Fruit fly (Drosophila melanogaster) whole organism, embryonic: Measurements from ENCODE around the gene CG2865.

ENCODE experiments used
- Abd-B ChIP-seq: fragments of 200-800 bp; sonication (Bioruptor generic); optimal IDR thresholded peaks from 2 replicates; lab custom pipeline; 2018; ENCODE audit warnings: missing biosample characterization, mild to moderate bottlenecking, missing genetic modification characterization, moderate library complexity
- Ada2b ChIP-seq: fragments of 200-800 bp; sonication (Bioruptor generic); IDR thresholded peaks from 2 replicates; pipeline ENCODE4 v1.3.6; 2022; ENCODE audit warnings: missing biosample characterization, missing genetic modification characterization
- Bdp1 ChIP-seq: fragments of 200-800 bp; sonication (Bioruptor generic); optimal IDR thresholded peaks from 3 replicates; lab custom pipeline; 2016; ENCODE audit warnings: missing biosample characterization, missing genetic modification characterization
- Bgb ChIP-seq: fragments of 200-800 bp; sonication (Bioruptor generic); IDR thresholded peaks from 2 replicates; pipeline ENCODE4 v1.3.6; 2022; ENCODE audit warnings: missing biosample characterization, missing genetic modification characterization; ENCODE audit not compliant: partially characterized antibody
- CG10267 ChIP-seq: fragments of 200-800 bp; sonication (Bioruptor generic); optimal IDR thresholded peaks from 2 replicates; lab custom pipeline; 2018; ENCODE audit warnings: missing biosample characterization, mild to moderate bottlenecking, missing genetic modification characterization, moderate library complexity
- CG11093 ChIP-seq: fragments of 200-800 bp; sonication (Bioruptor generic); IDR thresholded peaks from 3 replicates; pipeline ENCODE4 v1.3.6; 2022; ENCODE audit warnings: missing biosample characterization, missing genetic modification characterization
- CG12236 ChIP-seq: fragments of 200-800 bp; sonication (Bioruptor generic); optimal IDR thresholded peaks from 2 replicates; lab custom pipeline; 2016; ENCODE audit warnings: missing biosample characterization, missing genetic modification characterization
- CG13894 ChIP-seq: fragments of 200-800 bp; sonication (Bioruptor generic); optimal IDR thresholded peaks from 3 replicates; lab custom pipeline; 2018; ENCODE audit warnings: missing biosample characterization, mild to moderate bottlenecking, missing genetic modification characterization, moderate library complexity
- CG14014 ChIP-seq: fragments of 200-800 bp; sonication (Bioruptor generic); IDR thresholded peaks from 2 replicates; pipeline ENCODE4 v1.3.6; 2022; ENCODE audit warnings: missing biosample characterization, missing genetic modification characterization
- CG1647 ChIP-seq: fragments of 200-800 bp; sonication (Bioruptor generic); optimal IDR thresholded peaks from 3 replicates; lab custom pipeline; 2016; ENCODE audit warnings: missing biosample characterization, missing genetic modification characterization
- CG17361 ChIP-seq: fragments of 200-800 bp; sonication (Bioruptor generic); IDR thresholded peaks from 3 replicates; pipeline ENCODE4 v1.3.6; 2022; ENCODE audit warnings: missing biosample characterization, missing genetic modification characterization
- CG2889 ChIP-seq: fragments of 200-800 bp; sonication (Bioruptor generic); IDR thresholded peaks from 3 replicates; pipeline ENCODE4 v1.3.6; 2022; ENCODE audit warnings: missing biosample characterization, missing genetic modification characterization
- CG31388 ChIP-seq: fragments of 200-800 bp; sonication (Bioruptor generic); optimal IDR thresholded peaks from 2 replicates; lab custom pipeline; 2016; ENCODE audit warnings: missing biosample characterization, missing genetic modification characterization
- CG42726 ChIP-seq: fragments of 200-800 bp; sonication (Bioruptor generic); IDR thresholded peaks from 2 replicates; pipeline ENCODE4 v1.3.6; 2022; ENCODE audit warnings: missing biosample characterization, missing genetic modification characterization; ENCODE audit not compliant: partially characterized antibody
- CG4617 ChIP-seq: fragments of 200-800 bp; sonication (Bioruptor generic); optimal IDR thresholded peaks from 3 replicates; lab custom pipeline; 2016; ENCODE audit warnings: missing biosample characterization, missing genetic modification characterization, borderline replicate concordance
- CG6175 ChIP-seq: fragments of 200-800 bp; sonication (Bioruptor generic); IDR thresholded peaks from 3 replicates; pipeline ENCODE4 v1.3.6; 2022; ENCODE audit warnings: missing biosample characterization, missing genetic modification characterization
- CG8290 ChIP-seq, 3 experiments: fragments of 200-800 bp; sonication (Bioruptor generic); optimal IDR thresholded peaks; 2 replicates each; lab custom pipeline; 2016 to 2019; ENCODE audit warnings: missing biosample characterization in 3 of 3, missing genetic modification characterization in 3 of 3, mild to moderate bottlenecking in 2 of 3, moderate library complexity in 1 of 3
- CG9876 ChIP-seq: fragments of 200-800 bp; sonication (Bioruptor generic); optimal IDR thresholded peaks from 2 replicates; lab custom pipeline; 2016; ENCODE audit warnings: missing biosample characterization, missing genetic modification characterization
- Dll ChIP-seq: fragments of 200-800 bp; sonication (Bioruptor generic); IDR thresholded peaks from 4 replicates; pipeline ENCODE4 v1.3.6; 2022; ENCODE audit warnings: missing biosample characterization, missing genetic modification characterization; ENCODE audit not compliant: partially characterized antibody
- Doc2 ChIP-seq: fragments of 200-800 bp; sonication (Bioruptor generic); IDR thresholded peaks from 2 replicates; pipeline ENCODE4 v1.3.6; 2022; ENCODE audit warnings: missing biosample characterization, missing genetic modification characterization
- E2f2 ChIP-seq: fragments of 200-800 bp; sonication (Bioruptor generic); IDR thresholded peaks from 2 replicates; pipeline ENCODE4 v1.3.6; 2022; ENCODE audit warnings: missing biosample characterization, missing genetic modification characterization
- Fer2 ChIP-seq: fragments of 200-800 bp; sonication (Bioruptor generic); optimal IDR thresholded peaks from 2 replicates; lab custom pipeline; 2018; ENCODE audit warnings: missing biosample characterization, mild to moderate bottlenecking, missing genetic modification characterization, moderate library complexity
- MBD-R2 ChIP-seq: fragments of 200-800 bp; sonication (Bioruptor generic); IDR thresholded peaks from 2 replicates; pipeline ENCODE4 v1.3.6; 2022; ENCODE audit warnings: missing biosample characterization, missing genetic modification characterization
- NC2α ChIP-seq: fragments of 200-800 bp; sonication (Bioruptor generic); optimal IDR thresholded peaks from 2 replicates; lab custom pipeline; 2016; ENCODE audit warnings: missing biosample characterization, missing genetic modification characterization
- Nf-YA ChIP-seq: fragments of 200-800 bp; sonication (Bioruptor generic); IDR thresholded peaks from 2 replicates; pipeline ENCODE4 v1.3.6; 2022; ENCODE audit warnings: missing biosample characterization, missing genetic modification characterization
- Oli ChIP-seq: fragments of 200-800 bp; sonication (Bioruptor generic); optimal IDR thresholded peaks from 2 replicates; lab custom pipeline; 2018; ENCODE audit warnings: missing biosample characterization, mild to moderate bottlenecking, missing genetic modification characterization, moderate library complexity
- PHDP ChIP-seq: fragments of 200-800 bp; sonication (Bioruptor generic); optimal IDR thresholded peaks from 3 replicates; lab custom pipeline; 2018; ENCODE audit warnings: missing biosample characterization, mild to moderate bottlenecking, missing genetic modification characterization, moderate library complexity
- Sry-β ChIP-seq: fragments of 200-800 bp; sonication (Bioruptor generic); optimal IDR thresholded peaks from 2 replicates; lab custom pipeline; 2018; ENCODE audit warnings: missing biosample characterization, mild to moderate bottlenecking, missing genetic modification characterization, moderate library complexity
- Sry-δ ChIP-seq: fragments of 200-800 bp; sonication (Bioruptor generic); optimal IDR thresholded peaks from 2 replicates; lab custom pipeline; 2016; ENCODE audit warnings: missing biosample characterization, missing genetic modification characterization
- Ssrp ChIP-seq: fragments of 200-800 bp; sonication (Bioruptor generic); optimal IDR thresholded peaks from 2 replicates; lab custom pipeline; 2018; ENCODE audit warnings: missing biosample characterization, mild to moderate bottlenecking, missing genetic modification characterization, moderate library complexity
- Trl ChIP-seq, 3 experiments: fragments of >200 bp in 2 of 3; fragments of 200-800 bp in 1 of 3; sonication (Bioruptor generic) in 1 of 3; optimal IDR thresholded peaks; 2 replicates in 1 of 3; 3 replicates in 2 of 3; lab custom pipeline; 2016 to 2017; ENCODE audit warnings: missing biosample characterization in 1 of 3, missing genetic modification characterization in 1 of 3
- Xbp1 ChIP-seq: fragments of 200-800 bp; sonication (Bioruptor generic); optimal IDR thresholded peaks from 3 replicates; lab custom pipeline; 2016; ENCODE audit warnings: missing biosample characterization, mild to moderate bottlenecking, missing genetic modification characterization
- amos ChIP-seq: fragments of 200-800 bp; sonication (Bioruptor generic); IDR thresholded peaks from 2 replicates; pipeline ENCODE4 v1.3.6; 2022; ENCODE audit warnings: missing biosample characterization, missing genetic modification characterization; ENCODE audit not compliant: partially characterized antibody
- az2 ChIP-seq: fragments of 200-800 bp; sonication (Bioruptor generic); optimal IDR thresholded peaks from 3 replicates; lab custom pipeline; 2016; ENCODE audit warnings: missing biosample characterization, missing genetic modification characterization
- ci ChIP-seq: fragments of 200-800 bp; sonication (Bioruptor generic); IDR thresholded peaks from 3 replicates; pipeline ENCODE4 v1.3.6; 2022; ENCODE audit warnings: missing biosample characterization, missing genetic modification characterization
- ham ChIP-seq: fragments of 200-800 bp; sonication (Bioruptor generic); IDR thresholded peaks from 2 replicates; pipeline ENCODE4 v1.3.6; 2022; ENCODE audit warnings: missing biosample characterization, missing genetic modification characterization
- onecut ChIP-seq: fragments of 200-800 bp; sonication (Bioruptor generic); IDR thresholded peaks from 2 replicates; pipeline ENCODE4 v1.3.6; 2022; ENCODE audit warnings: missing biosample characterization, missing genetic modification characterization
- sens ChIP-seq: fragments of 200-800 bp; sonication (Bioruptor generic); peaks from one replicate; lab custom pipeline; 2016; ENCODE audit warnings: missing biosample characterization, missing genetic modification characterization
- slbo ChIP-seq: fragments of 200-800 bp; sonication (Bioruptor generic); IDR thresholded peaks from 2 replicates; pipeline ENCODE4 v1.3.6; 2022; ENCODE audit warnings: missing biosample characterization, missing genetic modification characterization
- slp2 ChIP-seq: fragments of 200-800 bp; sonication (Bioruptor generic); optimal IDR thresholded peaks from 2 replicates; lab custom pipeline; 2016; ENCODE audit warnings: missing biosample characterization, missing genetic modification characterization
- sr ChIP-seq: fragments of 200-800 bp; sonication (Bioruptor generic); IDR thresholded peaks from 3 replicates; pipeline ENCODE4 v1.3.6; 2022; ENCODE audit warnings: missing biosample characterization, missing genetic modification characterization
- sug ChIP-seq: fragments of 200-800 bp; optimal IDR thresholded peaks from 2 replicates; lab custom pipeline; 2019; ENCODE audit warnings: missing biosample characterization, mild to moderate bottlenecking, missing genetic modification characterization, moderate library complexity
- tgo ChIP-seq: fragments of 200-800 bp; sonication (Bioruptor generic); IDR thresholded peaks from 3 replicates; pipeline ENCODE4 v1.3.6; 2022; ENCODE audit warnings: missing biosample characterization, missing genetic modification characterization
- tup ChIP-seq: fragments of 200-800 bp; sonication (Bioruptor generic); optimal IDR thresholded peaks from 2 replicates; lab custom pipeline; 2016; ENCODE audit warnings: missing biosample characterization, mild to moderate bottlenecking, missing genetic modification characterization, moderate library complexity
- unc-4 ChIP-seq: fragments of 200-800 bp; sonication (Bioruptor generic); IDR thresholded peaks from 2 replicates; pipeline ENCODE4 v1.3.6; 2022; ENCODE audit warnings: missing biosample characterization, missing genetic modification characterization; ENCODE audit not compliant: partially characterized antibody
- wek ChIP-seq: fragments of 200-800 bp; sonication (Bioruptor generic); optimal IDR thresholded peaks from 3 replicates; lab custom pipeline; 2018; ENCODE audit warnings: missing biosample characterization, mild to moderate bottlenecking, missing genetic modification characterization, moderate library complexity
- zen2 ChIP-seq: fragments of 200-800 bp; sonication (Bioruptor generic); IDR thresholded peaks from 3 replicates; pipeline ENCODE4 v1.3.6; 2022; ENCODE audit warnings: missing biosample characterization, missing genetic modification characterization; ENCODE audit not compliant: partially characterized antibody

CG2865 gene

dm6 chrX:2275249-2275872 is 17.9 kb downstream of the CG2865 start, which contains the start of gene Vml:
Vml (plus strand) TSS chrX:2275822.
- no peak for TF ChIP-seq Ssrp (tag; lab: Kevin White, UChicago)
- TF ChIP-seq Dll (GFP tag; lab: Robert Waterston, UW), result peak; percentile 14; the same call in 2 of the 4 replicates
- peak; percentile 57 for TF ChIP-seq sens
- no peak for TF ChIP-seq CG13894
- no peak for TF ChIP-seq CG2889 (GFP tag; lab: Robert Waterston, UW)
- no peak for TF ChIP-seq Abd-B
- TF ChIP-seq slp2 (GFP tag; lab: Kevin White, UChicago), result no peak
- TF ChIP-seq E2f2, result no peak
- no peak for TF ChIP-seq ham (GFP tag; lab: Robert Waterston, UW)
- TF ChIP-seq, all 482 proteins: peak for 2

dm6 chrX:2274704-2275199 is 18.5 kb downstream of the CG2865 start, which contains the start of gene Grp170:
Grp170 (minus strand) TSS chrX:2275068.
- no peak for TF ChIP-seq CG9876 (GFP tag; lab: Kevin White, UChicago)
- TF ChIP-seq ci, result no peak
- TF ChIP-seq Sry-δ (GFP tag; lab: Kevin White, UChicago), result peak; percentile 84
- TF ChIP-seq wek (GFP tag; lab: Kevin White, UChicago), result no peak
- peak; percentile 56; the same call in 1 of the 2 replicates for TF ChIP-seq MBD-R2
- TF ChIP-seq Nf-YA (GFP tag; lab: Robert Waterston, UW), result no peak
- TF ChIP-seq Oli (tag; lab: Kevin White, UChicago), result no peak
- 0 out of 2 replicates have a peak, but pooled peaks have one; percentile 18 for TF ChIP-seq slbo (GFP tag; lab: Robert Waterston, UW)
- peak; percentile 93 for TF ChIP-seq CG42726 (GFP tag; lab: Robert Waterston, UW)
- peak; percentile 47 for TF ChIP-seq CG10267 (tag; lab: Kevin White, UChicago)
- no peak for TF ChIP-seq sr (GFP tag; lab: Robert Waterston, UW)
- TF ChIP-seq CG4617 (GFP tag; lab: Kevin White, UChicago), result peak; percentile 7
- no peak for TF ChIP-seq Ada2b (GFP tag; lab: Robert Waterston, UW)
- peak; percentile 96 for TF ChIP-seq amos
- peak; percentile 20; the same call in 1 of the 2 replicates for TF ChIP-seq onecut (GFP tag; lab: Robert Waterston, UW)
- TF ChIP-seq zen2 (GFP tag; lab: Robert Waterston, UW), result peak; percentile 76
- no peak for TF ChIP-seq CG31388 (GFP tag; lab: Kevin White, UChicago)
- no peak for TF ChIP-seq CG1647 (GFP tag; lab: Kevin White, UChicago)
- TF ChIP-seq tup, result no peak
- TF ChIP-seq CG8290 (GFP tag; optimal IDR thresholded peaks at IDR 0.05; lab: Kevin White, UChicago), result no peak
- TF ChIP-seq CG8290 (tag; optimal IDR thresholded peaks at IDR 0.05; lab: Kevin White, UChicago), result peak in 1 of 2 experiments; percentile 35
- TF ChIP-seq unc-4 (GFP tag; lab: Robert Waterston, UW), result peak; percentile 86
- no peak for TF ChIP-seq Bdp1 (GFP tag; lab: Kevin White, UChicago)
- no peak for TF ChIP-seq Sry-β
- TF ChIP-seq CG12236 (GFP tag; lab: Kevin White, UChicago), result no peak
- no peak for TF ChIP-seq CG11093 (GFP tag; lab: Robert Waterston, UW)
- peak; percentile 96 for TF ChIP-seq Bgb (GFP tag; lab: Robert Waterston, UW)
- TF ChIP-seq Dll (GFP tag; lab: Robert Waterston, UW), result peak; percentile 86
- TF ChIP-seq Trl (optimal IDR thresholded peaks at IDR 0.05; lab: Kevin White, UChicago), result no peak
- no peak for TF ChIP-seq Trl (GFP tag; optimal IDR thresholded peaks at IDR 0.05; lab: Kevin White, UChicago)
- no peak for TF ChIP-seq Fer2 (tag; lab: Kevin White, UChicago)
- TF ChIP-seq CG6175, result no peak
- TF ChIP-seq sug (tag; lab: Kevin White, UChicago), result peak; percentile 34
- no peak for TF ChIP-seq tgo (GFP tag; lab: Robert Waterston, UW)
- no peak for TF ChIP-seq slp2 (GFP tag; lab: Kevin White, UChicago)
- TF ChIP-seq PHDP, result no peak
- no peak for TF ChIP-seq NC2α
- TF ChIP-seq Doc2 (GFP tag; lab: Robert Waterston, UW), result no peak
- TF ChIP-seq CG14014 (GFP tag; lab: Robert Waterston, UW), result no peak
- TF ChIP-seq az2 (GFP tag; lab: Kevin White, UChicago), result no peak
- peak; percentile 96 for TF ChIP-seq Xbp1
- 0 out of 3 replicates have a peak, but pooled peaks have one; percentile 14 for TF ChIP-seq CG17361 (GFP tag; lab: Robert Waterston, UW)
